Worm (Caenorhabditis elegans) whole organism, young adult: Measurements from ENCODE around the gene D1005.5.
A peak's percentile ranks its signal among the peaks of the same experiment; 100 is the strongest.

ENCODE experiments used
- B0019.2 ChIP-seq: fragments of 200-800 bp; sonication (Bioruptor generic); conservative IDR thresholded peaks from 2 replicates; pipeline ENCODE4 v1.3.6; 2022; ENCODE audit warnings: missing genetic modification reagents, missing genetic modification characterization, missing compliant biosample characterization
- B0336.3 ChIP-seq: fragments of 200-800 bp; sonication (Bioruptor generic); IDR thresholded peaks from 2 replicates; pipeline ENCODE4 v1.3.6; 2022; ENCODE audit warnings: missing genetic modification characterization, missing compliant biosample characterization
- F39B2.1 ChIP-seq: fragments of 200-800 bp; sonication (Bioruptor generic); IDR thresholded peaks from 2 replicates; pipeline ENCODE4 v1.3.6; 2022; ENCODE audit warnings: missing genetic modification reagents, missing genetic modification characterization, missing compliant biosample characterization
- F49E8.2 ChIP-seq: sonication (generic microtip); optimal IDR thresholded peaks from 3 replicates; lab custom pipeline; 2017; ENCODE audit warnings: missing genetic modification characterization, mild to moderate bottlenecking, missing compliant biosample characterization, antibody characterized with exemption, moderate library complexity; ENCODE audit not compliant: insufficient read depth
- F55B11.4 ChIP-seq: sonication (generic microtip); optimal IDR thresholded peaks from 2 replicates; lab custom pipeline; 2016; ENCODE audit warnings: missing compliant biosample characterization, missing genetic modification characterization, borderline replicate concordance; ENCODE audit not compliant: insufficient read depth
- F57A8.1 ChIP-seq: fragments of 200-800 bp; sonication (Bioruptor generic); optimal IDR thresholded peaks from 2 replicates; lab custom pipeline; 2018; ENCODE audit warnings: mild to moderate bottlenecking, missing genetic modification characterization, moderate library complexity, missing compliant biosample characterization
- K11D2.4 ChIP-seq: fragments of 200-800 bp; sonication (Bioruptor generic); IDR thresholded peaks from 2 replicates; pipeline ENCODE4 v1.3.6; 2022; ENCODE audit warnings: missing genetic modification reagents, missing genetic modification characterization, missing compliant biosample characterization
- ZK185.1 ChIP-seq: sonication (generic microtip); optimal IDR thresholded peaks from 2 replicates; lab custom pipeline; 2016; ENCODE audit warnings: mild to moderate bottlenecking, missing genetic modification characterization, missing compliant biosample characterization; ENCODE audit not compliant: poor library complexity, severe bottlenecking
- ama-1 ChIP-seq, 3 experiments: fragments of 150-350 bp in 1 of 3; sonication (generic microtip) in 2 of 3; optimal IDR thresholded peaks; 2 replicates each; lab custom pipeline; 2014 to 2018; ENCODE audit warnings: missing biosample characterization in 2 of 3, missing genetic modification characterization in 2 of 3, missing genetic modification reagents in 2 of 3
- attf-3 ChIP-seq: fragments of 200-800 bp; sonication (Bioruptor generic); conservative IDR thresholded peaks from 2 replicates; pipeline ENCODE4 v1.3.6; 2022; ENCODE audit warnings: missing genetic modification reagents, missing genetic modification characterization, missing compliant biosample characterization
- attf-6 ChIP-seq: fragments of 200-800 bp; sonication (Bioruptor generic); IDR thresholded peaks from 2 replicates; pipeline ENCODE4 v1.3.6; 2022; ENCODE audit warnings: missing genetic modification reagents, missing genetic modification characterization, missing compliant biosample characterization
- bed-2 ChIP-seq: fragments of 200-800 bp; sonication (Bioruptor generic); IDR thresholded peaks from 2 replicates; pipeline ENCODE4 v1.3.6; 2022; ENCODE audit warnings: missing genetic modification reagents, missing genetic modification characterization, missing compliant biosample characterization
- ccch-3 ChIP-seq: fragments of 200-800 bp; sonication (Bioruptor generic); optimal IDR thresholded peaks from 2 replicates; lab custom pipeline; 2018; ENCODE audit warnings: mild to moderate bottlenecking, missing genetic modification characterization, missing compliant biosample characterization
- cebp-1 ChIP-seq, 2 experiments: fragments of 200-800 bp in 1 of 2; sonication (Bioruptor generic) in 1 of 2; sonication (generic microtip) in 1 of 2; IDR thresholded peaks in 1 of 2; optimal IDR thresholded peaks in 1 of 2; 2 replicates each; pipeline versions ENCODE4 v1.3.6 to Lab custom; 2017 to 2022; ENCODE audit warnings: missing compliant biosample characterization in 2 of 2, missing genetic modification characterization in 2 of 2, mild to moderate bottlenecking in 1 of 2, missing genetic modification reagents in 1 of 2, moderate library complexity in 1 of 2
- dox-1 ChIP-seq: fragments of 200-800 bp; sonication (Bioruptor generic); IDR thresholded peaks from 2 replicates; pipeline ENCODE4 v1.3.6; 2022; ENCODE audit warnings: missing genetic modification reagents, missing genetic modification characterization, missing compliant biosample characterization
- hmg-1.2 ChIP-seq: fragments of 200-800 bp; sonication (Bioruptor generic); IDR thresholded peaks from 2 replicates; pipeline ENCODE4 v1.3.6; 2022; ENCODE audit warnings: missing genetic modification reagents, missing genetic modification characterization, missing compliant biosample characterization
- hmg-20 ChIP-seq: fragments of 200-800 bp; sonication (Bioruptor generic); IDR thresholded peaks from 2 replicates; pipeline ENCODE4 v1.3.6; 2022; ENCODE audit warnings: missing genetic modification reagents, missing genetic modification characterization, missing compliant biosample characterization
- lag-1 ChIP-seq: fragments of 200-800 bp; sonication (Bioruptor generic); IDR thresholded peaks from 2 replicates; pipeline ENCODE4 v1.3.6; 2022; ENCODE audit warnings: missing genetic modification reagents, missing genetic modification characterization, missing compliant biosample characterization
- lin-35 ChIP-seq, 3 experiments: fragments of 150-350 bp in 2 of 3; sonication (generic microtip) in 1 of 3; optimal IDR thresholded peaks; 2 replicates each; lab custom pipeline; 2014 to 2018; ENCODE audit warnings: missing biosample characterization in 3 of 3, missing genetic modification characterization in 3 of 3, missing genetic modification reagents in 3 of 3
- lin-40 ChIP-seq: sonication (generic microtip); optimal IDR thresholded peaks from 2 replicates; lab custom pipeline; 2016; ENCODE audit warnings: missing genetic modification characterization, mild to moderate bottlenecking, missing compliant biosample characterization, missing genotype, missing genetic modification reagents
- lin-54 ChIP-seq: fragments of 200-800 bp; sonication (Bioruptor generic); optimal IDR thresholded peaks from 2 replicates; lab custom pipeline; 2018; ENCODE audit warnings: mild to moderate bottlenecking, missing genetic modification characterization, missing compliant biosample characterization
- lir-1 ChIP-seq: fragments of 200-800 bp; sonication (Bioruptor generic); conservative IDR thresholded peaks from 2 replicates; pipeline ENCODE4 v1.3.6; 2022; ENCODE audit warnings: missing genetic modification reagents, missing genetic modification characterization, missing compliant biosample characterization
- lsl-1 ChIP-seq: fragments of 200-800 bp; sonication (Bioruptor generic); optimal IDR thresholded peaks from 2 replicates; lab custom pipeline; 2018; ENCODE audit warnings: mild to moderate bottlenecking, missing genetic modification characterization, moderate library complexity, missing compliant biosample characterization
- madf-10 ChIP-seq: sonication (generic microtip); optimal IDR thresholded peaks from 2 replicates; lab custom pipeline; 2016; ENCODE audit warnings: mild to moderate bottlenecking, missing genetic modification characterization, missing compliant biosample characterization
- nfyb-1 ChIP-seq: fragments of 200-800 bp; sonication (Bioruptor generic); IDR thresholded peaks from 2 replicates; pipeline ENCODE4 v1.3.6; 2022; ENCODE audit warnings: missing genetic modification reagents, missing genetic modification characterization, missing compliant biosample characterization
- pbrm-1 ChIP-seq: fragments of 200-800 bp; sonication (Bioruptor generic); IDR thresholded peaks from 2 replicates; pipeline ENCODE4 v1.3.6; 2022; ENCODE audit warnings: missing genetic modification reagents, missing genetic modification characterization, missing compliant biosample characterization
- pha-4 ChIP-seq: fragments of 150-350 bp; sonication (generic microtip); optimal IDR thresholded peaks from 2 replicates; lab custom pipeline; 2014; ENCODE audit warnings: missing biosample characterization, missing genetic modification reagents, missing genetic modification characterization
- repo-1 ChIP-seq: sonication (generic microtip); optimal IDR thresholded peaks from 2 replicates; lab custom pipeline; 2017; ENCODE audit warnings: mild to moderate bottlenecking, missing genetic modification characterization, missing compliant biosample characterization
- sdz-38 ChIP-seq: sonication (generic microtip); optimal IDR thresholded peaks from 2 replicates; lab custom pipeline; 2016; ENCODE audit warnings: missing genotype, missing genetic modification characterization, missing compliant biosample characterization
- snpc-1.3 ChIP-seq: sonication (generic microtip); optimal IDR thresholded peaks from 2 replicates; lab custom pipeline; 2017; ENCODE audit warnings: missing genetic modification characterization, mild to moderate bottlenecking, missing compliant biosample characterization, antibody characterized with exemption, moderate library complexity, missing genotype, missing genetic modification reagents; ENCODE audit not compliant: insufficient read depth
- sptf-2 ChIP-seq: fragments of 200-800 bp; sonication (Bioruptor generic); optimal IDR thresholded peaks from 2 replicates; lab custom pipeline; 2018; ENCODE audit warnings: mild to moderate bottlenecking, missing genetic modification characterization, missing compliant biosample characterization
- tbp1 ChIP-seq: fragments of 200-800 bp; sonication (Bioruptor generic); optimal IDR thresholded peaks from 2 replicates; lab custom pipeline; 2018; ENCODE audit warnings: mild to moderate bottlenecking, missing genetic modification characterization, missing compliant biosample characterization
- tlf-1 ChIP-seq: fragments of 200-800 bp; sonication (Bioruptor generic); optimal IDR thresholded peaks from 2 replicates; lab custom pipeline; 2018; ENCODE audit warnings: mild to moderate bottlenecking, missing genetic modification characterization, missing compliant biosample characterization
- unc-130 ChIP-seq: sonication (generic microtip); optimal IDR thresholded peaks from 2 replicates; lab custom pipeline; 2016; ENCODE audit warnings: missing genetic modification reagents, missing genetic modification characterization, missing compliant biosample characterization
- unc-62 ChIP-seq: fragments of 150-350 bp; optimal IDR thresholded peaks from 2 replicates; lab custom pipeline; 2014; ENCODE audit warnings: missing biosample characterization, missing genetic modification reagents, missing genetic modification characterization
- xnd-1 ChIP-seq: sonication (generic microtip); optimal IDR thresholded peaks from 2 replicates; lab custom pipeline; 2016; ENCODE audit warnings: missing genotype, missing genetic modification reagents, missing genetic modification characterization, missing compliant biosample characterization
- ztf-26 ChIP-seq: sonication (generic microtip); optimal IDR thresholded peaks from 2 replicates; lab custom pipeline; 2017; ENCODE audit warnings: missing genetic modification characterization, missing compliant biosample characterization
- ztf-3 ChIP-seq: fragments of 200-800 bp; sonication (Bioruptor generic); optimal IDR thresholded peaks from 2 replicates; lab custom pipeline; 2018; ENCODE audit warnings: mild to moderate bottlenecking, missing genetic modification characterization, missing compliant biosample characterization

D1005.5 gene

DNA sequence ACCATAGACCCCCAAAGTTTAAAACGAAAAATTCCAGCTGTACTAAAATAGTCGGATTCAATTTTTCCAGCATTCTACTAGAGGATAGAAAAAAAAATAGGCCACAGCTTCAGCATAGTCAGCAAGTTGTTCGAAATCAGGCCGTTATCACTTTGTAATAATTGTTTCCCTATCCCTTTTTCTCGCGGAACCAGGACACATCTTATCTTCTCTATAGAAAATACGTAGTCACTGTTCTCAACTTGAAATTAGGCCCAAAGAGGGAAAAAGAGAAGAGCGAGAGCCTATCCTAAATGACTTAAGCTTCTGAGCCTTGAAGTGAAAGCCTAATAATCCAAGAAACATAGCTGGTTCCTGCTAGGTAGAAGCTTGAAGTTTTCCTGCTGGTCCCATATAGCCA is 27.1 kb downstream of the D1005.5 start (continued):
- TF ChIP-seq F49E8.2 (tag; lab: Kevin White, UChicago) (no peak), snpc-1.3 (tag; lab: Kevin White, UChicago) (no peak), pbrm-1 (peak; percentile 31; the same call in 1 of the 2 replicates), cebp-1 (GFP tag; IDR thresholded peaks at IDR 0.05; lab: Robert Waterston, UW) (no peak), cebp-1 (tag; optimal IDR thresholded peaks at IDR 0.05; lab: Kevin White, UChicago) (no peak), ama-1 (optimal IDR thresholded peaks at IDR 0.05; lab: Kevin White, UChicago) (peak; percentile 76), ama-1 (GFP tag; optimal IDR thresholded peaks at IDR 0.05; lab: Kevin White, UChicago) (no peak), unc-130 (GFP tag; lab: Kevin White, UChicago) (no peak), pha-4 (tag; lab: Kevin White, UChicago) (no peak), dox-1 (GFP tag; lab: Robert Waterston, UW) (0 out of 2 replicates have a peak, but pooled peaks have one; percentile 16), hmg-1.2 (GFP tag; lab: Robert Waterston, UW) (peak; percentile 25; the same call in 1 of the 2 replicates), B0019.2 (GFP tag; lab: Robert Waterston, UW) (no peak), K11D2.4 (peak; percentile 26; the same call in 1 of the 2 replicates), xnd-1 (no peak), tlf-1 (GFP tag; lab: Kevin White, UChicago) (peak; percentile 33), lir-1 (GFP tag; lab: Robert Waterston, UW) (no peak), nfyb-1 (GFP tag; lab: Robert Waterston, UW) (peak; percentile 62; the same call in 1 of the 2 replicates), ZK185.1 (tag; lab: Kevin White, UChicago) (peak; percentile 44), lin-54 (peak; percentile 13), hmg-20 (GFP tag; lab: Robert Waterston, UW) (0 out of 2 replicates have a peak, but pooled peaks have one; percentile 36), sdz-38 (tag; lab: Kevin White, UChicago) (no peak), tbp1 (GFP tag; lab: Kevin White, UChicago) (no peak), repo-1 (tag; lab: Kevin White, UChicago) (peak; percentile 17), unc-62 (GFP tag; lab: Kevin White, UChicago) (no peak), attf-6 (GFP tag; lab: Robert Waterston, UW) (no peak), lag-1 (GFP tag; lab: Robert Waterston, UW) (0 out of 2 replicates have a peak, but pooled peaks have one; percentile 11), F57A8.1 (GFP tag; lab: Kevin White, UChicago) (no peak), F55B11.4 (tag; lab: Kevin White, UChicago) (no peak)

DNA sequence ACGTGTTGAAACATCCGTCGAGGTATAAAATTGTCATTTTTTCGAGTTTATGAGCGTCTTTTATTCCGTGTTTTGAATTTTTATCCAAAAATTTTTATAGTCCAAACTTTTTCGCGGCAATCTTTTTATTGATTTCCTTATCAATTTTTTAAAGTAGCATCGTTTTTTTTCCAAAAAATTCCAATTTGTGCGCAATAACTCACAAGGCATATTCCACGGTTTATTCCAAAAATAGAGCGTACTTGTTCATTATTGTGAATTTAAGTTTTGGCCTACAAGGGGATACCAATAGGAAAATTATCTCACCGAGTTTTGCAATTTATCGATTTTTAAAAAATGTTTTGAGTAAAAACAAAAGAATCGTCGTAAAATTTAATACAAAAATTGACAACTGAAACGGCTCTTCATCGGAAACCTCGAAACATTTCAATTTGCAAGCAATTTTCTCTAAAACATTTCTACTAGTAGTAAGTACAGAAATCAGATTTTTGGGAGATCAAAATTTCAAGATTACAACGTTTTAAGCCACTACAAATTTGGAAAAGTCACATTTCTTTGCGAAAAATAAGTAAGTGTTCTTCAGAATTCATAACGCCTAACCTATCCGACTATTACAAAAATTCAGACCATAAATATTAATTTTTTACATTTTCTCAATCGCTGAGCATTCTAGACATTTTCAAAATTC is 29.1 kb downstream of the D1005.5 start:
- TF ChIP-seq K11D2.4, result no peak
- peak in 1 of 3 experiments; percentile 53 for TF ChIP-seq lin-35 (GFP tag; optimal IDR thresholded peaks at IDR 0.05; lab: Kevin White, UChicago)
- no peak for TF ChIP-seq madf-10 (tag; lab: Kevin White, UChicago)
- TF ChIP-seq dox-1 (GFP tag; lab: Robert Waterston, UW), result no peak
- no peak for TF ChIP-seq ccch-3 (GFP tag; lab: Kevin White, UChicago)
- TF ChIP-seq lsl-1 (GFP tag; lab: Kevin White, UChicago), result no peak
- no peak for TF ChIP-seq nfyb-1 (GFP tag; lab: Robert Waterston, UW)
- peak; percentile 41 for TF ChIP-seq lin-40 (tag; lab: Kevin White, UChicago)
- no peak for TF ChIP-seq ztf-26 (tag; lab: Kevin White, UChicago)
- no peak for TF ChIP-seq sdz-38 (tag; lab: Kevin White, UChicago)
- no peak for TF ChIP-seq B0019.2 (GFP tag; lab: Robert Waterston, UW)
- no peak for TF ChIP-seq bed-2 (GFP tag; lab: Robert Waterston, UW)
- no peak for TF ChIP-seq sptf-2 (GFP tag; lab: Kevin White, UChicago)
- TF ChIP-seq ztf-3 (GFP tag; lab: Kevin White, UChicago), result no peak
- no peak for TF ChIP-seq snpc-1.3 (tag; lab: Kevin White, UChicago)
- TF ChIP-seq hmg-1.2 (GFP tag; lab: Robert Waterston, UW), result 0 out of 2 replicates have a peak, but pooled peaks have one; percentile 9
- no peak for TF ChIP-seq attf-3 (GFP tag; lab: Robert Waterston, UW)
- TF ChIP-seq B0336.3 (GFP tag; lab: Robert Waterston, UW), result no peak
- TF ChIP-seq F39B2.1 (GFP tag; lab: Robert Waterston, UW), result no peak
